Fruit fly (Drosophila melanogaster) whole organism, embryonic: ENCODE results near the gene CG43679.
A peak's percentile ranks its signal among the peaks of the same experiment; 100 is the strongest.

Experiments
- Awh ChIP-seq: fragments of 200-800 bp; sonication (Bioruptor generic); IDR thresholded peaks from 2 replicates; pipeline ENCODE4, ENCODE4 v1.3.6; 2022; ENCODE audit warnings: missing biosample characterization, missing genetic modification characterization
- Bgb ChIP-seq: fragments of 200-800 bp; sonication (Bioruptor generic); IDR thresholded peaks from 2 replicates; pipeline ENCODE4 v1.3.6; 2022; ENCODE audit warnings: missing biosample characterization, missing genetic modification characterization; ENCODE audit not compliant: partially characterized antibody
- CG1024 ChIP-seq: fragments of 200-800 bp; sonication (Bioruptor generic); IDR thresholded peaks from 2 replicates; pipeline ENCODE4 v1.3.6; 2022; ENCODE audit warnings: missing biosample characterization, missing genetic modification characterization
- CG10462 ChIP-seq: fragments of 200-800 bp; sonication (Bioruptor generic); optimal IDR thresholded peaks from 2 replicates; lab custom pipeline; 2016; ENCODE audit warnings: missing biosample characterization, missing genetic modification characterization
- CG12155 ChIP-seq: fragments of 200-800 bp; sonication (Bioruptor generic); optimal IDR thresholded peaks from 3 replicates; lab custom pipeline; 2016; ENCODE audit warnings: missing biosample characterization, missing genetic modification characterization
- CG12391 ChIP-seq: fragments of 200-800 bp; sonication (Bioruptor generic); optimal IDR thresholded peaks from 3 replicates; lab custom pipeline; 2018; ENCODE audit warnings: missing biosample characterization, mild to moderate bottlenecking, missing genetic modification characterization, moderate library complexity
- CG13424 ChIP-seq: fragments of 200-800 bp; sonication (Bioruptor generic); optimal IDR thresholded peaks from 2 replicates; lab custom pipeline; 2019; ENCODE audit warnings: missing biosample characterization, mild to moderate bottlenecking, missing genetic modification characterization, moderate library complexity
- CG16813 ChIP-seq: fragments of 200-800 bp; sonication (Bioruptor generic); IDR thresholded peaks from 3 replicates; pipeline ENCODE4 v1.3.6; 2022; ENCODE audit warnings: missing biosample characterization, missing genetic modification characterization; ENCODE audit not compliant: partially characterized antibody
- CG17361 ChIP-seq: fragments of 200-800 bp; sonication (Bioruptor generic); IDR thresholded peaks from 3 replicates; pipeline ENCODE4 v1.3.6; 2022; ENCODE audit warnings: missing biosample characterization, missing genetic modification characterization
- CG18599 ChIP-seq: fragments of 200-800 bp; sonication (Bioruptor generic); optimal IDR thresholded peaks from 3 replicates; lab custom pipeline; 2017; ENCODE audit warnings: missing biosample characterization, missing genetic modification characterization, mild to moderate bottlenecking, moderate library complexity, missing genetic modification reagents
- CG31224 ChIP-seq: fragments of 200-800 bp; sonication (Bioruptor generic); IDR thresholded peaks from 2 replicates; pipeline ENCODE4 v1.3.6; 2022; ENCODE audit warnings: missing biosample characterization, missing genetic modification characterization
- CG8478 ChIP-seq: fragments of >200 bp; optimal IDR thresholded peaks from 2 replicates; lab custom pipeline; 2018
- CTCF ChIP-seq: fragments of 200-800 bp; sonication (Bioruptor generic); optimal IDR thresholded peaks from 2 replicates; lab custom pipeline; 2017; ENCODE audit warnings: missing biosample characterization, mild to moderate bottlenecking, missing genetic modification characterization, moderate library complexity
- Dll ChIP-seq: fragments of 200-800 bp; sonication (Bioruptor generic); IDR thresholded peaks from 4 replicates; pipeline ENCODE4 v1.3.6; 2022; ENCODE audit warnings: missing biosample characterization, missing genetic modification characterization; ENCODE audit not compliant: partially characterized antibody
- Dp ChIP-seq: fragments of 200-800 bp; sonication (Bioruptor generic); optimal IDR thresholded peaks from 2 replicates; lab custom pipeline; 2018; ENCODE audit warnings: missing biosample characterization, mild to moderate bottlenecking, missing genetic modification characterization, moderate library complexity
- E2f1 ChIP-seq: fragments of 200-800 bp; sonication (Bioruptor generic); IDR thresholded peaks from 2 replicates; pipeline ENCODE4 v1.3.6; 2022; ENCODE audit warnings: missing biosample characterization, missing genetic modification characterization
- Ets65A ChIP-seq: fragments of 200-800 bp; sonication (Bioruptor generic); peaks from one replicate; lab custom pipeline; 2016; ENCODE audit warnings: missing biosample characterization, missing genetic modification characterization
- Hmr ChIP-seq: fragments of 200-800 bp; sonication (Bioruptor generic); optimal IDR thresholded peaks from 3 replicates; lab custom pipeline; 2017; ENCODE audit warnings: mild to moderate bottlenecking, missing biosample characterization, missing genetic modification reagents, missing genetic modification characterization
- Hr51 ChIP-seq, 2 experiments: fragments of 200-800 bp; sonication (Bioruptor generic); optimal IDR thresholded peaks; 2 replicates in 1 of 2; 3 replicates in 1 of 2; lab custom pipeline; 2016 to 2018; ENCODE audit warnings: missing biosample characterization in 2 of 2, missing genetic modification characterization in 2 of 2, mild to moderate bottlenecking in 1 of 2, moderate library complexity in 1 of 2
- Lpt ChIP-seq: fragments of >200 bp; optimal IDR thresholded peaks from 2 replicates; lab custom pipeline; 2018; ENCODE audit warnings: missing biosample characterization, missing genetic modification characterization
- MESR4 ChIP-seq: fragments of 200-800 bp; sonication (Bioruptor generic); optimal IDR thresholded peaks from 2 replicates; lab custom pipeline; 2018; ENCODE audit warnings: missing biosample characterization, mild to moderate bottlenecking, missing genetic modification characterization, moderate library complexity
- NfI ChIP-seq: fragments of 200-800 bp; sonication (Bioruptor generic); optimal IDR thresholded peaks from 3 replicates; lab custom pipeline; 2018; ENCODE audit warnings: missing biosample characterization, mild to moderate bottlenecking, missing genetic modification characterization, moderate library complexity
- Oaz ChIP-seq: fragments of 200-800 bp; sonication (Bioruptor generic); IDR thresholded peaks from 2 replicates; pipeline ENCODE4 v1.3.6; 2022; ENCODE audit warnings: missing biosample characterization, missing genetic modification characterization
- Oli ChIP-seq: fragments of 200-800 bp; sonication (Bioruptor generic); optimal IDR thresholded peaks from 2 replicates; lab custom pipeline; 2018; ENCODE audit warnings: missing biosample characterization, mild to moderate bottlenecking, missing genetic modification characterization, moderate library complexity
- Opbp ChIP-seq: fragments of 200-800 bp; sonication (Bioruptor generic); IDR thresholded peaks from 3 replicates; pipeline ENCODE4 v1.3.6; 2022; ENCODE audit warnings: missing biosample characterization, missing genetic modification characterization; ENCODE audit not compliant: partially characterized antibody
- Stat92E ChIP-seq, 3 experiments: fragments of >200 bp in 2 of 3; fragments of 200-800 bp in 1 of 3; sonication (Bioruptor generic) in 1 of 3; optimal IDR thresholded peaks; 2 replicates each; lab custom pipeline; 2017 to 2019; ENCODE audit warnings: missing biosample characterization in 3 of 3, missing genetic modification characterization in 3 of 3, mild to moderate bottlenecking in 1 of 3, moderate library complexity in 1 of 3
- abd-A ChIP-seq: fragments of 200-800 bp; sonication (Bioruptor generic); optimal IDR thresholded peaks from 3 replicates; lab custom pipeline; 2019; ENCODE audit warnings: missing biosample characterization, mild to moderate bottlenecking, missing genetic modification characterization, moderate library complexity
- ash1 ChIP-seq: fragments of 200-800 bp; sonication (Bioruptor generic); optimal IDR thresholded peaks from 2 replicates; lab custom pipeline; 2018; ENCODE audit warnings: missing biosample characterization, mild to moderate bottlenecking, missing genetic modification characterization
- chn ChIP-seq: fragments of 200-800 bp; sonication (Bioruptor generic); optimal IDR thresholded peaks from 2 replicates; lab custom pipeline; 2016; ENCODE audit warnings: missing biosample characterization, missing genetic modification characterization
- ci ChIP-seq: fragments of 200-800 bp; sonication (Bioruptor generic); IDR thresholded peaks from 3 replicates; pipeline ENCODE4 v1.3.6; 2022; ENCODE audit warnings: missing biosample characterization, missing genetic modification characterization
- dan ChIP-seq: fragments of 200-800 bp; sonication (Bioruptor generic); IDR thresholded peaks from 2 replicates; pipeline ENCODE4 v1.3.6; 2022; ENCODE audit warnings: missing biosample characterization, missing genetic modification characterization
- dimm ChIP-seq: fragments of 200-800 bp; sonication (Bioruptor generic); IDR thresholded peaks from 2 replicates; pipeline ENCODE4 v1.3.6; 2022; ENCODE audit warnings: missing biosample characterization, missing genetic modification characterization
- disco-r ChIP-seq: fragments of 200-800 bp; sonication (Bioruptor generic); optimal IDR thresholded peaks from 2 replicates; lab custom pipeline; 2016; ENCODE audit warnings: missing biosample characterization, missing genetic modification characterization
- dmrt11E ChIP-seq: fragments of 200-800 bp; sonication (Bioruptor generic); optimal IDR thresholded peaks from 3 replicates; lab custom pipeline; 2018; ENCODE audit warnings: missing biosample characterization, mild to moderate bottlenecking, missing genetic modification characterization, moderate library complexity
- fu2 ChIP-seq: fragments of 200-800 bp; sonication (Bioruptor generic); optimal IDR thresholded peaks from 2 replicates; lab custom pipeline; 2016; ENCODE audit warnings: missing biosample characterization, missing genetic modification characterization
- her ChIP-seq: fragments of 200-800 bp; sonication (Bioruptor generic); optimal IDR thresholded peaks from 2 replicates; lab custom pipeline; 2016; ENCODE audit warnings: missing biosample characterization, missing genetic modification characterization
- insv ChIP-seq, 2 experiments: fragments of 200-800 bp; sonication (Bioruptor generic); optimal IDR thresholded peaks; 3 replicates each; lab custom pipeline; 2016 to 2018; ENCODE audit warnings: missing biosample characterization in 2 of 2, missing genetic modification characterization in 2 of 2
- klu ChIP-seq: fragments of 200-800 bp; sonication (Bioruptor generic); IDR thresholded peaks from 2 replicates; pipeline ENCODE4 v1.3.6; 2022; ENCODE audit warnings: missing biosample characterization, missing genetic modification characterization
- knrl ChIP-seq: fragments of 200-800 bp; sonication (Bioruptor generic); IDR thresholded peaks from 3 replicates; pipeline ENCODE4 v1.3.6; 2022; ENCODE audit warnings: missing biosample characterization, missing genetic modification characterization; ENCODE audit not compliant: partially characterized antibody
- lab ChIP-seq: fragments of 200-800 bp; sonication (Bioruptor generic); optimal IDR thresholded peaks from 3 replicates; lab custom pipeline; 2017; ENCODE audit warnings: missing biosample characterization, missing genetic modification characterization, mild to moderate bottlenecking, moderate library complexity, missing genetic modification reagents
- nau ChIP-seq: fragments of 200-800 bp; sonication (Bioruptor generic); optimal IDR thresholded peaks from 3 replicates; lab custom pipeline; 2017; ENCODE audit warnings: missing biosample characterization, mild to moderate bottlenecking, missing genetic modification characterization, missing genetic modification reagents
- p53 ChIP-seq: fragments of 200-800 bp; sonication (Bioruptor generic); optimal IDR thresholded peaks from 2 replicates; lab custom pipeline; 2016; ENCODE audit warnings: missing biosample characterization, missing genetic modification characterization
- pita ChIP-seq: fragments of 200-800 bp; sonication (Bioruptor generic); optimal IDR thresholded peaks from 2 replicates; lab custom pipeline; 2017; ENCODE audit warnings: missing biosample characterization, mild to moderate bottlenecking, missing genetic modification characterization
- stc ChIP-seq: fragments of 200-800 bp; sonication (Bioruptor generic); IDR thresholded peaks from 2 replicates; pipeline ENCODE4 v1.3.6; 2022; ENCODE audit warnings: missing biosample characterization, missing genetic modification characterization
- zf30C ChIP-seq: fragments of 200-800 bp; sonication (Bioruptor generic); optimal IDR thresholded peaks from 3 replicates; lab custom pipeline; 2018; ENCODE audit warnings: missing biosample characterization, mild to moderate bottlenecking, missing genetic modification characterization

CG43679 gene

DNA sequence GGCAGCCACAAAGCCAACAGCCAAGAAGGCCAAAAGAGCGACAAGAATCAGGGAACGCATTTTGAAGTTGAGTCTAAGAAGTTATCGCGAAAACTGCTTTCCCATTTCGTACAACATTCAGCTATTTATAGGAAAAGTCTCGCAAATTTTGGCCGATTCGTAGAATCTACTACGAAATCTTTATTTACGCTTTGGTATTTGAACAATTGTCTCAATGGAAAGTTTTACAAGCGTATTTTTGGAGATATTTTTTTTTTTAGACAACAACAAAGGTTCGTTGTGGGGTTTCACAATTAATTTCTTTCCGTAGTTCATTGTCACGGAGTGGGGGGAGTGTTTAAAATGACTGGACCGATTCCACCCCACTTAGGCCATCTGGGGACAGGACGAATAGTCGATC lies 519 bp downstream of the CG43679 start, which contains the start of gene CG12310:
Gene CG12310 (minus strand): TSS at position 101 of the 400 bp plus-strand sequence.
- TF ChIP-seq lab (GFP tag; lab: Kevin White, UChicago) (peak; percentile 20), Hr51 (GFP tag; optimal IDR thresholded peaks at IDR 0.05; lab: Kevin White, UChicago) (no peak), disco-r (GFP tag; lab: Kevin White, UChicago) (no peak), CG18599 (GFP tag; lab: Kevin White, UChicago) (peak; percentile 45), p53 (GFP tag; lab: Kevin White, UChicago) (no peak), chn (GFP tag; lab: Kevin White, UChicago) (no peak), Hmr (GFP tag; lab: Kevin White, UChicago) (peak; percentile 0), Lpt (no peak), dan (GFP tag; lab: Robert Waterston, UW) (no peak), CG12391 (tag; lab: Kevin White, UChicago) (no peak), CG12155 (no peak), ci (GFP tag; lab: Robert Waterston, UW) (no peak), Stat92E (GFP tag; optimal IDR thresholded peaks at IDR 0.05; lab: Kevin White, UChicago) (no peak), Dp (GFP tag; lab: Kevin White, UChicago) (no peak)

DNA sequence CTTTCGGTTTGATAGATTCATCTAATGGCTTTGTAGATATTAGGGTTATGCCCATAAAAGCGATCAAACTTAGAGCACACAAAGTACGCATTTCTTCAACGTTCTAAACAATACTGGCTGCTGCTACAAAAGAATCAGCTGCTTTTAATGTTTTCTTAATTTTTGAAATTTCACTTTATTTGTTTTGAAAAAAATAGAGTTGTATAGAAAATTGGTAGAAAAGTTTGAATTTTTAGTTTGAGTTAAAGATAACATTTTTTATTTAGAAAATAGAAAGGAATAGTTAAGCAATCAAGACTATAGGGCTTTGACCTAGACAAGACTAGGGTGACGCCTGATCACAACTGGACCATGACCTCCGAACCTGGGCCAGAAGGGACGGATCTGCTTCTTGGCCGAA lies 1.1 kb downstream of the CG43679 start, which contains the start of gene CG18581:
Gene CG18581 (minus strand): TSS at position 101 of the 400 bp plus-strand sequence.
- no peak for TF ChIP-seq CG17361 (GFP tag; lab: Robert Waterston, UW)
- TF ChIP-seq Ets65A (GFP tag; lab: Kevin White, UChicago), result peak; percentile 36
- TF ChIP-seq Oli (tag; lab: Kevin White, UChicago), result no peak

DNA sequence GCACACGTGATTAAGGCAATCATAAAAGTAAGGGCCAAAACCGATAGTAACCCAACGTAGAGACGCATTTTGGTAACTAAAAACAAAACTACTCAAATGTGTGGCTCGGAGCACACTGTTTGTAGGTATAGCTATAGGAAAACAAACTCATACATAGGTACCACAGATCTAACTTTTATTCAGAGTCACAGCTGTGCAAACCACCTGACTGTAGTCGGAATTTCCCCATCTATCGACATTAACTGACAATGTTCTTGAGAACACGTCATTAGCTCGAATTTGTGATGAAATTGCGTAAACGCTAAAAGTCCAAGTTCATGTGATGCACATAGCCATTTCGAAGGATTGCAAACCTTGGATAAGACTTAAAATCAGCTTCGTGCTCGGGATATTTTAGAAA lies 1.8 kb downstream of the CG43679 start, which contains the start of gene CG43678:
Gene CG43678 (minus strand): TSS at position 101 of the 400 bp plus-strand sequence.
- TF ChIP-seq MESR4 (GFP tag; lab: Kevin White, UChicago), result no peak
- no peak for TF ChIP-seq CG10462 (GFP tag; lab: Kevin White, UChicago)
- no peak for TF ChIP-seq insv (GFP tag; optimal IDR thresholded peaks at IDR 0.05; lab: Kevin White, UChicago)
- no peak for TF ChIP-seq CG31224 (GFP tag; lab: Robert Waterston, UW)
- TF ChIP-seq CG18599 (GFP tag; lab: Kevin White, UChicago), result peak; percentile 11
- TF ChIP-seq Dll (GFP tag; lab: Robert Waterston, UW), result no peak
- no peak for TF ChIP-seq CG8478 (lab: Kevin White, UChicago)
- no peak for TF ChIP-seq nau (GFP tag; lab: Kevin White, UChicago)

DNA sequence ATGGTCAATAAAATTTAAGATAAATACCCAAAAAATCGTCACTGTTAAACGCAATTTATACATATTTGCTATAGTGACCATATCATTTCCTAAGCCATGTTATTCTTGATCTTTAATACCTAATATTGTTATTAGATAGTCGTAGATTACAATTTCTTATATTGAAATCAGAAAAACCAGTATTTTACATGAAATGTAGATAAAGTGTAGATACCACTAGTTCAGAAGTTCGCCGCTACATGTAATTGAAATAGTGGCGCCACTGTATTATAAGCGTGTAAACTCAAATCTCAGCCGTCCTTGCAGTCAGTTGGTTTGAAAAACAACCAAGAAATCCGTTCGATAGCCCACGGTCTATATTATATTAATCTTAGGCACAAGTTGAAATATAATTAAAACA lies 3.1 kb downstream of the CG43679 start:
- TF ChIP-seq klu (GFP tag; lab: Robert Waterston, UW) (no peak), her (no peak), E2f1 (no peak), stc (GFP tag; lab: Robert Waterston, UW) (no peak), Bgb (GFP tag; lab: Robert Waterston, UW) (peak; percentile 76), Oaz (no peak), Dp (GFP tag; lab: Kevin White, UChicago) (peak; percentile 11), CG17361 (GFP tag; lab: Robert Waterston, UW) (0 out of 3 replicates have a peak, but pooled peaks have one; percentile 10), Opbp (0 out of 3 replicates have a peak, but pooled peaks have one; percentile 39), Awh (GFP tag; lab: Robert Waterston, UW) (no peak), dimm (no peak), pita (GFP tag; lab: Kevin White, UChicago) (peak; percentile 32), CG1024 (GFP tag; lab: Robert Waterston, UW) (peak; percentile 2; the same call in 1 of the 2 replicates), CG13424 (tag; lab: Kevin White, UChicago) (no peak), abd-A (tag; lab: Kevin White, UChicago) (no peak), zf30C (GFP tag; lab: Kevin White, UChicago) (no peak), fu2 (no peak), knrl (GFP tag; lab: Robert Waterston, UW) (peak; percentile 50; the same call in 2 of the 3 replicates), CG16813 (GFP tag; lab: Robert Waterston, UW) (peak; percentile 66), NfI (peak; percentile 1), CTCF (peak; percentile 94), ash1 (GFP tag; lab: Kevin White, UChicago) (no peak), dmrt11E (tag; lab: Kevin White, UChicago) (peak; percentile 21)
